Worm (Caenorhabditis elegans) whole organism, L4 larva: ENCODE results near the gene D2045.5.
A peak's percentile ranks its signal among the peaks of the same experiment; 100 is the strongest.

Experiments used
- F37D6.2 ChIP-seq: sonication (generic microtip); optimal IDR thresholded peaks from 2 replicates; lab custom pipeline; 2016; ENCODE audit warnings: mild to moderate bottlenecking, missing genetic modification characterization, missing compliant biosample characterization
- F49E8.2 ChIP-seq: sonication (generic microtip); optimal IDR thresholded peaks from 2 replicates; lab custom pipeline; 2016; ENCODE audit warnings: missing compliant biosample characterization, mild to moderate bottlenecking, missing genetic modification characterization, borderline replicate concordance
- Y48G9A.11 ChIP-seq: fragments of 200-800 bp; sonication (Bioruptor generic); IDR thresholded peaks from 2 replicates; pipeline ENCODE4 v1.3.6; 2022; ENCODE audit warnings: missing genetic modification reagents, missing genetic modification characterization, missing compliant biosample characterization
- Y75B8A.6 ChIP-seq: fragments of 200-800 bp; sonication (Bioruptor generic); IDR thresholded peaks from 2 replicates; pipeline ENCODE4 v1.3.6; 2022; ENCODE audit warnings: missing genetic modification reagents, missing genetic modification characterization, missing compliant biosample characterization
- ZK337.2 ChIP-seq: fragments of 200-800 bp; sonication (Bioruptor generic); IDR thresholded peaks from 2 replicates; pipeline ENCODE4 v1.3.6; 2022; ENCODE audit warnings: missing genetic modification reagents, missing genetic modification characterization, missing compliant biosample characterization
- aha-1 ChIP-seq: fragments of 150-350 bp; peaks from one replicate; lab custom pipeline; 2014; ENCODE audit warnings: missing biosample characterization, missing genetic modification characterization
- ama-1 ChIP-seq: fragments of 150-350 bp; optimal IDR thresholded peaks from 2 replicates; lab custom pipeline; 2014; ENCODE audit warnings: inconsistent platforms, mixed read lengths
- ceh-20 ChIP-seq: fragments of 200-800 bp; sonication (Bioruptor generic); IDR thresholded peaks from 2 replicates; pipeline ENCODE4 v1.3.6; 2022; ENCODE audit warnings: missing genetic modification reagents, missing genetic modification characterization, missing compliant biosample characterization
- ceh-28 ChIP-seq: fragments of 150-350 bp; optimal IDR thresholded peaks from 2 replicates; lab custom pipeline; 2014; ENCODE audit warnings: missing biosample characterization, missing genetic modification reagents, missing genetic modification characterization
- daf-12 ChIP-seq: fragments of 150-350 bp; optimal IDR thresholded peaks from 2 replicates; lab custom pipeline; 2014; ENCODE audit warnings: missing biosample characterization, missing genetic modification reagents, missing genetic modification characterization
- daf-16 ChIP-seq, 3 experiments: sonication (generic microtip); optimal IDR thresholded peaks; 2 replicates each; lab custom pipeline; 2016 to 2017; ENCODE audit warnings: missing genetic modification characterization in 3 of 3, missing genetic modification reagents in 3 of 3, mild to moderate bottlenecking in 2 of 3, missing compliant biosample characterization in 2 of 3, missing biosample characterization in 1 of 3, moderate library complexity in 1 of 3
- dmd-6 ChIP-seq: fragments of 200-800 bp; sonication (Bioruptor generic); IDR thresholded peaks from 2 replicates; pipeline ENCODE4 v1.3.6; 2022; ENCODE audit warnings: missing genetic modification reagents, missing genetic modification characterization, missing compliant biosample characterization
- dpl-1 ChIP-seq: fragments of 150-350 bp; optimal IDR thresholded peaks from 2 replicates; lab custom pipeline; 2014; ENCODE audit warnings: missing biosample characterization, missing genetic modification reagents, missing genetic modification characterization
- egl-27 ChIP-seq: sonication (generic microtip); optimal IDR thresholded peaks from 3 replicates; lab custom pipeline; 2017; ENCODE audit warnings: missing biosample characterization, missing genetic modification reagents, missing genetic modification characterization
- fkh-10 ChIP-seq: fragments of 150-350 bp; optimal IDR thresholded peaks from 2 replicates; lab custom pipeline; 2014; ENCODE audit warnings: missing biosample characterization, missing genetic modification reagents, missing genetic modification characterization
- hif-1 ChIP-seq, 2 experiments: sonication (generic microtip); optimal IDR thresholded peaks; 2 replicates each; lab custom pipeline; 2016 to 2017; ENCODE audit warnings: missing compliant biosample characterization in 2 of 2, missing genetic modification characterization in 2 of 2, missing genetic modification reagents in 2 of 2, missing genotype in 2 of 2, mild to moderate bottlenecking in 1 of 2
- hmg-1.1 ChIP-seq: fragments of 200-800 bp; sonication (Bioruptor generic); IDR thresholded peaks from 2 replicates; pipeline ENCODE4 v1.3.6; 2022; ENCODE audit warnings: missing genetic modification reagents, missing genetic modification characterization, missing compliant biosample characterization
- jun-1 ChIP-seq: fragments of 150-350 bp; optimal IDR thresholded peaks from 2 replicates; lab custom pipeline; 2014; ENCODE audit warnings: missing biosample characterization, missing genetic modification reagents, missing genetic modification characterization
- lin-1 ChIP-seq: fragments of 200-800 bp; sonication (Bioruptor generic); IDR thresholded peaks from 2 replicates; pipeline ENCODE4 v1.3.6; 2022; ENCODE audit warnings: missing genetic modification reagents, missing genetic modification characterization, missing compliant biosample characterization
- lin-15B ChIP-seq: fragments of 150-350 bp; sonication (generic microtip); optimal IDR thresholded peaks from 3 replicates; lab custom pipeline; 2014; ENCODE audit warnings: missing biosample characterization, missing genetic modification characterization
- lin-38 ChIP-seq: fragments of 200-800 bp; sonication (Bioruptor generic); IDR thresholded peaks from 2 replicates; pipeline ENCODE4 v1.3.6; 2022; ENCODE audit warnings: missing genetic modification reagents, missing genetic modification characterization, missing compliant biosample characterization
- lir-3 ChIP-seq: sonication (generic microtip); optimal IDR thresholded peaks from 2 replicates; lab custom pipeline; 2016; ENCODE audit warnings: mild to moderate bottlenecking, missing genetic modification characterization, missing compliant biosample characterization
- lsy-2 ChIP-seq, 2 experiments: fragments of 150-350 bp in 1 of 2; sonication (generic microtip) in 1 of 2; optimal IDR thresholded peaks; 2 replicates each; lab custom pipeline; 2014 to 2017; ENCODE audit warnings: missing biosample characterization in 2 of 2, missing genetic modification characterization in 2 of 2
- madf-9 ChIP-seq: fragments of 200-800 bp; sonication (Bioruptor generic); conservative IDR thresholded peaks from 2 replicates; pipeline ENCODE4 v1.3.6; 2022; ENCODE audit warnings: missing genetic modification reagents, missing genetic modification characterization, missing compliant biosample characterization
- mdt-29 ChIP-seq: fragments of 200-800 bp; sonication (Bioruptor generic); IDR thresholded peaks from 2 replicates; pipeline ENCODE4 v1.3.6; 2022; ENCODE audit warnings: missing genetic modification reagents, missing genetic modification characterization, missing compliant biosample characterization
- mep-1 ChIP-seq: fragments of 150-350 bp; sonication (generic microtip); optimal IDR thresholded peaks from 3 replicates; lab custom pipeline; 2014; ENCODE audit warnings: missing biosample characterization, missing genetic modification characterization
- mes-2 ChIP-seq: sonication (generic microtip); optimal IDR thresholded peaks from 2 replicates; lab custom pipeline; 2016; ENCODE audit warnings: missing genotype, mild to moderate bottlenecking, missing genetic modification characterization, missing compliant biosample characterization; ENCODE audit not compliant: poor library complexity, severe bottlenecking
- mxl-3 ChIP-seq: fragments of 200-800 bp; sonication (Bioruptor generic); optimal IDR thresholded peaks from 2 replicates; lab custom pipeline; 2018; ENCODE audit warnings: mild to moderate bottlenecking, missing genetic modification characterization, missing compliant biosample characterization
- nhr-10 ChIP-seq: fragments of 150-350 bp; optimal IDR thresholded peaks from 2 replicates; lab custom pipeline; 2014; ENCODE audit warnings: missing biosample characterization, missing genetic modification characterization
- nhr-11 ChIP-seq: fragments of 150-350 bp; optimal IDR thresholded peaks from 2 replicates; lab custom pipeline; 2014; ENCODE audit warnings: missing biosample characterization, missing genetic modification characterization
- nhr-111 ChIP-seq: fragments of 200-800 bp; sonication (Bioruptor generic); optimal IDR thresholded peaks from 2 replicates; lab custom pipeline; 2018; ENCODE audit warnings: mild to moderate bottlenecking, missing genetic modification characterization, missing compliant biosample characterization
- nhr-237 ChIP-seq: sonication (generic microtip); optimal IDR thresholded peaks from 2 replicates; lab custom pipeline; 2017; ENCODE audit warnings: missing biosample characterization, missing genetic modification characterization
- nhr-25 ChIP-seq: sonication (generic microtip); optimal IDR thresholded peaks from 2 replicates; lab custom pipeline; 2017; ENCODE audit warnings: missing genetic modification characterization, mild to moderate bottlenecking, missing compliant biosample characterization, antibody characterized with exemption, moderate library complexity, borderline replicate concordance; ENCODE audit not compliant: insufficient read depth
- nhr-28 ChIP-seq: fragments of 150-350 bp; optimal IDR thresholded peaks from 2 replicates; lab custom pipeline; 2014; ENCODE audit warnings: missing biosample characterization, missing genetic modification characterization
- nhr-42 ChIP-seq: fragments of 200-800 bp; sonication (Bioruptor generic); IDR thresholded peaks from 2 replicates; pipeline ENCODE4 v1.3.6; 2022; ENCODE audit warnings: missing genetic modification characterization, missing compliant biosample characterization
- nhr-77 ChIP-seq: fragments of 150-350 bp; optimal IDR thresholded peaks from 2 replicates; lab custom pipeline; 2014; ENCODE audit warnings: missing biosample characterization, missing genetic modification characterization
- pha-4 ChIP-seq, 2 experiments: fragments of 150-350 bp in 1 of 2; fragments of 200-800 bp in 1 of 2; sonication (Bioruptor generic) in 1 of 2; IDR thresholded peaks in 1 of 2; optimal IDR thresholded peaks in 1 of 2; 2 replicates each; pipeline versions ENCODE4 v1.3.6 to Lab custom; 2014 to 2022; ENCODE audit warnings: missing genetic modification characterization in 2 of 2, missing genetic modification reagents in 2 of 2, missing biosample characterization in 1 of 2, missing compliant biosample characterization in 1 of 2
- php-3 ChIP-seq: fragments of 200-800 bp; sonication (Bioruptor generic); IDR thresholded peaks from 2 replicates; pipeline ENCODE4 v1.3.6; 2022; ENCODE audit warnings: missing genetic modification reagents, missing genetic modification characterization, missing compliant biosample characterization
- pqm-1 ChIP-seq: sonication (generic microtip); optimal IDR thresholded peaks from 2 replicates; lab custom pipeline; 2017; ENCODE audit warnings: missing biosample characterization, missing genetic modification characterization
- rbr-2 ChIP-seq: sonication (generic microtip); optimal IDR thresholded peaks from 2 replicates; lab custom pipeline; 2016; ENCODE audit warnings: missing genotype, missing genetic modification characterization, missing compliant biosample characterization
- snpc-1.2 ChIP-seq: fragments of 200-800 bp; sonication (Bioruptor generic); IDR thresholded peaks from 2 replicates; pipeline ENCODE4 v1.3.6; 2022; ENCODE audit warnings: missing genetic modification reagents, missing genetic modification characterization, missing compliant biosample characterization
- tag-97 ChIP-seq: fragments of 200-800 bp; sonication (Bioruptor generic); IDR thresholded peaks from 2 replicates; pipeline ENCODE4 v1.3.6; 2022; ENCODE audit warnings: missing genetic modification characterization, missing compliant biosample characterization
- zag-1 ChIP-seq: fragments of 150-350 bp; optimal IDR thresholded peaks from 2 replicates; lab custom pipeline; 2014; ENCODE audit warnings: missing biosample characterization, missing genetic modification characterization
- zfp-3 ChIP-seq: fragments of 200-800 bp; sonication (Bioruptor generic); conservative IDR thresholded peaks from 2 replicates; pipeline ENCODE4 v1.3.6; 2022; ENCODE audit warnings: missing genetic modification reagents, missing genetic modification characterization, missing compliant biosample characterization
- ztf-11 ChIP-seq: fragments of 150-350 bp; optimal IDR thresholded peaks from 2 replicates; lab custom pipeline; 2014; ENCODE audit warnings: missing biosample characterization, missing genetic modification characterization
- ztf-7 ChIP-seq: fragments of 150-350 bp; optimal IDR thresholded peaks from 2 replicates; lab custom pipeline; 2014; ENCODE audit warnings: missing biosample characterization, missing genetic modification characterization

Gene D2045.5

DNA sequence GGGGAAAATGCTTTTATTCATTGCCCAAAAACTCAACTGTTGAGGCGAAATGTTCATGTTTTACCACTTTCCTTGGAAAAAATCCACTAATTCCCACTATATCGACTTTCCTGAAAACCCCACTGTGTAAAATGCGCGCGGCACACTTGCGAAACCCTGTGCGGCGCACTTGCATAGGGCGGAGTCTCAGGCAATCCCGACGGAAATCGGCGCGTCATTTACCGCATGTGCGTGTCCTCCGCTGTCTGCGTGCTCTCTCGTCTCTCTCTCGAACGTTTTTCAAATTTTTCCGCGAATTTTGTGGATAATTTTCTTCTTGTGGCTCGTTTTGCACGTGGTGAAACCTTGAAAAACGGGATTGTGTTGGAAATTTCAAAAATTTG lies 8.3 kb downstream of the D2045.5 start, which contains the start of gene atx-2 (continued):
- TF ChIP-seq lin-1 (GFP tag; lab: Robert Waterston, UW), result peak; percentile 98
- TF ChIP-seq F49E8.2 (tag; lab: Kevin White, UChicago), result peak; percentile 68
- peak; percentile 9 for TF ChIP-seq jun-1 (tag; lab: Kevin White, UChicago)
- TF ChIP-seq, all 104 proteins: peak for 74

DNA sequence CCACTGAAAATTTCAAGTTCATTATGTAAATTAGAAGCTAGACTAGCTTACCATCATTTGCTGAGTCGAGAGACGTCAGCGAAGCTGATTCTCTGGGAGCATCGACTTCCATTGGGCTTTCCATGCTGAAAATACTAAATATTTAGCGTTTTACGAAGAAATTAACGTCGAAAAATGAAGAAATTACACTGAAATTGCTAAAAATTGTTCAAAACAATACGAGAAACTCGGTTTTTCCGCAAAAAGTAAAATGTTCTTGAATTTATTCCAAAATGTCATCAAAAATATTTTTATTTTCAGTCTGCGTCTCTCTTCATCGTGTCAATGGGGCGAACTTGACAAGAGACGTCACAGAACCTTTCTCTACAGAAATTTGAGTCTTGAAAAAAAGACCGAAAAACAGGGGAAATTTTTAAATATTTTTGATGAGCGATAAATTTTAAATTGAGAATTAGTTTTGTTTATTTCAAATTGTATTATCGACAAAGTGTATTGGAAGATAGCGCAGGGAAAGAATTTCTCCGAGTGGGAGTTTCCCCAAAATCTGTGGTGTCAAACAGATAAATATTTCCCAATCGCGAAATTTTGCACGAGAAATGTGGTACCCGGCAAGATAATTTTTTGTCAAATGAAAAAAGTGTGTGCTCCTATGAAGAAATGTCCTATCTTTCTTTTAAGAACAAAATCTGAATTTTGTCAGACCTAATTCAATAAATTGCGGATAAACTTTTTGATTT lies 8.8 kb downstream of the D2045.5 start, which contains the start of gene ecps-1:
Gene ecps-1 (minus strand): TSS at position 125 of the 737 bp plus-strand sequence.
- TF ChIP-seq mes-2 (tag; lab: Kevin White, UChicago) (peak; percentile 98), rbr-2 (peak; percentile 60), lsy-2 (tag; optimal IDR thresholded peaks at IDR 0.05; lab: Kevin White, UChicago) (peak; percentile 55 to 94), nhr-10 (tag; lab: Kevin White, UChicago) (peak; percentile 42), ZK337.2 (GFP tag; lab: Robert Waterston, UW) (peak; percentile 77), F37D6.2 (tag; lab: Kevin White, UChicago) (peak; percentile 24), madf-9 (GFP tag; lab: Robert Waterston, UW) (peak; percentile 85), tag-97 (GFP tag; lab: Robert Waterston, UW) (no peak), nhr-77 (peak; percentile 84), ceh-28 (tag; lab: Kevin White, UChicago) (no peak), nhr-25 (tag; lab: Kevin White, UChicago) (peak; percentile 28), nhr-28 (tag; lab: Kevin White, UChicago) (peak; percentile 71), zag-1 (tag; lab: Kevin White, UChicago) (no peak), ama-1 (lab: Kevin White, UChicago) (no peak), dpl-1 (GFP tag; lab: Kevin White, UChicago) (peak; percentile 81), daf-12 (tag; lab: Kevin White, UChicago) (no peak), ceh-20 (GFP tag; lab: Robert Waterston, UW) (peak; percentile 70; the same call in 1 of the 2 replicates), mep-1 (tag; lab: Kevin White, UChicago) (peak; percentile 94), nhr-111 (no peak), aha-1 (tag; lab: Kevin White, UChicago) (peak; percentile 94), lin-38 (GFP tag; lab: Robert Waterston, UW) (peak; percentile 99), zfp-3 (0 out of 2 replicates have a peak, but pooled peaks have one; percentile 66), Y75B8A.6 (GFP tag; lab: Robert Waterston, UW) (no peak), ztf-11 (tag; lab: Kevin White, UChicago) (no peak), jun-1 (tag; lab: Kevin White, UChicago) (peak; percentile 56), daf-16 (GFP tag; optimal IDR thresholded peaks at IDR 0.05; lab: Kevin White, UChicago) (no peak), daf-16 (tag; optimal IDR thresholded peaks at IDR 0.05; lab: Kevin White, UChicago) (peak; percentile 53), pqm-1 (tag; lab: Kevin White, UChicago) (no peak), hif-1 (tag; optimal IDR thresholded peaks at IDR 0.05; lab: Kevin White, UChicago) (peak in 1 of 2 experiments; percentile 92), egl-27 (tag; lab: Kevin White, UChicago) (no peak), dmd-6 (GFP tag; lab: Robert Waterston, UW) (peak; percentile 79), hmg-1.1 (GFP tag; lab: Robert Waterston, UW) (peak; percentile 75), nhr-42 (GFP tag; lab: Robert Waterston, UW) (peak; percentile 78), mxl-3 (GFP tag; lab: Kevin White, UChicago) (peak; percentile 74), nhr-237 (tag; lab: Kevin White, UChicago) (no peak), mdt-29 (peak; percentile 64), ztf-7 (tag; lab: Kevin White, UChicago) (peak; percentile 43), lir-3 (tag; lab: Kevin White, UChicago) (peak; percentile 21), lin-15B (tag; lab: Kevin White, UChicago) (peak; percentile 88), pha-4 (GFP tag; IDR thresholded peaks at IDR 0.05; lab: Robert Waterston, UW) (0 out of 2 replicates have a peak, but pooled peaks have one; percentile 74), pha-4 (tag; optimal IDR thresholded peaks at IDR 0.05; lab: Kevin White, UChicago) (peak; percentile 79), fkh-10 (GFP tag; lab: Kevin White, UChicago) (peak; percentile 26), lin-1 (GFP tag; lab: Robert Waterston, UW) (peak; percentile 34; the same call in 1 of the 2 replicates), php-3 (0 out of 2 replicates have a peak, but pooled peaks have one; percentile 32), nhr-11 (tag; lab: Kevin White, UChicago) (peak; percentile 61), Y48G9A.11 (GFP tag; lab: Robert Waterston, UW) (peak; percentile 78), snpc-1.2 (GFP tag; lab: Robert Waterston, UW) (0 out of 2 replicates have a peak, but pooled peaks have one; percentile 38)
